Fruit fly (Drosophila melanogaster) whole organism: ENCODE results near the gene Sodh1.

Source experiments
- CG8478 ChIP-seq: fragments of >200 bp; optimal IDR thresholded peaks from 2 replicates; lab custom pipeline; 2018; ENCODE audit warnings: inconsistent platforms
- Dll ChIP-seq: fragments of >200 bp; optimal IDR thresholded peaks from 2 replicates; lab custom pipeline; 2017
- EcR ChIP-seq, 2 experiments: fragments of >200 bp; optimal IDR thresholded peaks; 2 replicates each; lab custom pipeline; 2017; ENCODE audit warnings: missing biosample characterization in 2 of 2, missing genetic modification characterization in 2 of 2, missing genetic modification reagents in 2 of 2
- pan ChIP-seq: fragments of >200 bp; optimal IDR thresholded peaks from 2 replicates; lab custom pipeline; 2017
- psq ChIP-seq: fragments of >200 bp; optimal IDR thresholded peaks from 2 replicates; lab custom pipeline; 2017

dm6 chr3R:7085455-7085854 is 33.3 kb downstream of the Sodh1 start:
- TF ChIP-seq EcR (GFP tag; optimal IDR thresholded peaks at IDR 0.05; lab: Kevin White, UChicago) (no peak), pan (no peak), CG8478 (lab: Kevin White, UChicago) (no peak), psq (lab: Kevin White, UChicago) (no peak), Dll (lab: Kevin White, UChicago) (no peak)
